Worm (Caenorhabditis elegans) whole organism, L3 larva: ENCODE data around the gene ceh-93.

Source experiments
- R02D3.7 ChIP-seq: fragments of 150-350 bp; optimal IDR thresholded peaks from 2 replicates; lab custom pipeline; 2014; ENCODE audit warnings: missing biosample characterization, missing genetic modification characterization
- ceh-16 ChIP-seq: sonication (generic microtip); optimal IDR thresholded peaks from 2 replicates; lab custom pipeline; 2017; ENCODE audit warnings: missing biosample characterization, missing genetic modification characterization
- ceh-28 ChIP-seq: fragments of 150-350 bp; optimal IDR thresholded peaks from 2 replicates; lab custom pipeline; 2014; ENCODE audit warnings: missing biosample characterization, missing genetic modification reagents, missing genetic modification characterization
- ceh-82 ChIP-seq: fragments of 150-350 bp; optimal IDR thresholded peaks from 2 replicates; lab custom pipeline; 2014; ENCODE audit warnings: missing biosample characterization, missing genetic modification characterization
- ceh-9 ChIP-seq: sonication (generic microtip); optimal IDR thresholded peaks from 2 replicates; lab custom pipeline; 2018; ENCODE audit warnings: missing biosample characterization, missing genetic modification characterization
- egl-27 ChIP-seq: sonication (generic microtip); optimal IDR thresholded peaks from 4 replicates; lab custom pipeline; 2017; ENCODE audit warnings: missing biosample characterization, missing genetic modification reagents, missing genetic modification characterization
- egl-5 ChIP-seq: fragments of 150-350 bp; optimal IDR thresholded peaks from 2 replicates; lab custom pipeline; 2017; ENCODE audit warnings: missing biosample characterization, missing genetic modification reagents, missing genetic modification characterization, inconsistent platforms
- elt-2 ChIP-seq: sonication (generic microtip); optimal IDR thresholded peaks from 2 replicates; lab custom pipeline; 2016; ENCODE audit warnings: missing genetic modification reagents, mild to moderate bottlenecking, missing genetic modification characterization, missing compliant biosample characterization
- elt-3 ChIP-seq, 3 experiments: fragments of 150-350 bp in 1 of 3; sonication (generic microtip) in 2 of 3; optimal IDR thresholded peaks; 2 replicates in 2 of 3; 4 replicates in 1 of 3; lab custom pipeline; 2014 to 2017; ENCODE audit warnings: missing biosample characterization in 3 of 3, missing genetic modification characterization in 3 of 3
- eor-1 ChIP-seq, 2 experiments: fragments of 150-350 bp; optimal IDR thresholded peaks; 2 replicates each; lab custom pipeline; 2014 to 2018; ENCODE audit warnings: missing biosample characterization in 2 of 2, missing genetic modification characterization in 2 of 2
- fos-1 ChIP-seq: fragments of 150-350 bp; optimal IDR thresholded peaks from 2 replicates; lab custom pipeline; 2014; ENCODE audit warnings: missing biosample characterization, missing genetic modification characterization
- hmg-11 ChIP-seq: sonication (generic microtip); optimal IDR thresholded peaks from 2 replicates; lab custom pipeline; 2016; ENCODE audit warnings: missing genetic modification characterization, missing compliant biosample characterization
- jun-1 ChIP-seq: fragments of 150-350 bp; optimal IDR thresholded peaks from 2 replicates; lab custom pipeline; 2014; ENCODE audit warnings: missing biosample characterization, missing genetic modification reagents, missing genetic modification characterization
- lin-15B ChIP-seq: fragments of 150-350 bp; optimal IDR thresholded peaks from 2 replicates; lab custom pipeline; 2014; ENCODE audit warnings: missing biosample characterization, missing genetic modification characterization
- lin-39 ChIP-seq: fragments of 150-350 bp; optimal IDR thresholded peaks from 2 replicates; lab custom pipeline; 2018; ENCODE audit warnings: missing biosample characterization, missing genetic modification reagents, missing genetic modification characterization
- mdl-1 ChIP-seq: fragments of 150-350 bp; optimal IDR thresholded peaks from 2 replicates; lab custom pipeline; 2014; ENCODE audit warnings: missing biosample characterization, missing genetic modification characterization
- mml-1 ChIP-seq: fragments of 150-350 bp; sonication (generic microtip); optimal IDR thresholded peaks from 3 replicates; lab custom pipeline; 2014; ENCODE audit warnings: missing biosample characterization, missing genetic modification characterization
- nfya-1 ChIP-seq: sonication (generic microtip); optimal IDR thresholded peaks from 2 replicates; lab custom pipeline; 2017; ENCODE audit warnings: missing genetic modification characterization, mild to moderate bottlenecking, missing compliant biosample characterization, antibody characterized with exemption, moderate library complexity; ENCODE audit not compliant: insufficient read depth
- nhr-11 ChIP-seq: fragments of 150-350 bp; optimal IDR thresholded peaks from 2 replicates; lab custom pipeline; 2014; ENCODE audit warnings: missing biosample characterization, missing genetic modification characterization
- nhr-23 ChIP-seq: fragments of 150-350 bp; optimal IDR thresholded peaks from 2 replicates; lab custom pipeline; 2014; ENCODE audit warnings: missing biosample characterization, missing genetic modification reagents, missing genetic modification characterization
- nhr-237 ChIP-seq: fragments of 150-350 bp; optimal IDR thresholded peaks from 2 replicates; lab custom pipeline; 2014; ENCODE audit warnings: missing biosample characterization, missing genetic modification characterization
- nhr-25 ChIP-seq: sonication (generic microtip); optimal IDR thresholded peaks from 2 replicates; lab custom pipeline; 2017; ENCODE audit warnings: missing biosample characterization, missing genetic modification characterization
- nhr-28 ChIP-seq: fragments of 150-350 bp; optimal IDR thresholded peaks from 2 replicates; lab custom pipeline; 2014; ENCODE audit warnings: missing biosample characterization, missing genetic modification characterization
- nhr-43 ChIP-seq: sonication (generic microtip); optimal IDR thresholded peaks from 2 replicates; lab custom pipeline; 2016; ENCODE audit warnings: mild to moderate bottlenecking, missing genetic modification characterization, missing compliant biosample characterization; ENCODE audit not compliant: poor library complexity, severe bottlenecking
- nhr-67 ChIP-seq: fragments of 150-350 bp; optimal IDR thresholded peaks from 2 replicates; lab custom pipeline; 2014; ENCODE audit warnings: missing biosample characterization, missing genetic modification characterization
- nhr-76 ChIP-seq: fragments of 150-350 bp; sonication (generic microtip); optimal IDR thresholded peaks from 5 replicates; lab custom pipeline; 2014; ENCODE audit warnings: missing biosample characterization, missing genetic modification characterization
- nhr-77 ChIP-seq: fragments of 150-350 bp; optimal IDR thresholded peaks from 2 replicates; lab custom pipeline; 2014; ENCODE audit warnings: missing biosample characterization, missing genetic modification characterization
- pha-4 ChIP-seq: fragments of 150-350 bp; optimal IDR thresholded peaks from 2 replicates; lab custom pipeline; 2014; ENCODE audit warnings: missing biosample characterization, missing genetic modification reagents, missing genetic modification characterization
- pqm-1 ChIP-seq: fragments of 150-350 bp; optimal IDR thresholded peaks from 2 replicates; lab custom pipeline; 2017; ENCODE audit warnings: missing biosample characterization, missing genetic modification characterization, inconsistent platforms
- sea-2 ChIP-seq: fragments of 150-350 bp; sonication (generic microtip); optimal IDR thresholded peaks from 4 replicates; lab custom pipeline; 2014; ENCODE audit warnings: missing biosample characterization, missing genetic modification reagents, missing genetic modification characterization
- skn-1 ChIP-seq: fragments of 150-350 bp; optimal IDR thresholded peaks from 2 replicates; lab custom pipeline; 2014; ENCODE audit warnings: missing biosample characterization, missing genetic modification characterization
- snpc-4 ChIP-seq: fragments of 150-350 bp; optimal IDR thresholded peaks from 2 replicates; lab custom pipeline; 2014; ENCODE audit warnings: missing biosample characterization, missing genetic modification characterization
- unc-39 ChIP-seq: sonication (generic microtip); optimal IDR thresholded peaks from 4 replicates; lab custom pipeline; 2017; ENCODE audit warnings: missing biosample characterization, missing genetic modification characterization
- unc-62 ChIP-seq: fragments of 150-350 bp; sonication (generic microtip); optimal IDR thresholded peaks from 4 replicates; lab custom pipeline; 2014; ENCODE audit warnings: missing biosample characterization, missing genetic modification reagents, missing genetic modification characterization
- zag-1 ChIP-seq: fragments of 150-350 bp; optimal IDR thresholded peaks from 2 replicates; lab custom pipeline; 2014; ENCODE audit warnings: missing biosample characterization, missing genetic modification characterization
- ztf-11 ChIP-seq: fragments of 150-350 bp; optimal IDR thresholded peaks from 2 replicates; lab custom pipeline; 2014; ENCODE audit warnings: missing biosample characterization, missing genetic modification characterization
- ztf-4 ChIP-seq: fragments of 150-350 bp; optimal IDR thresholded peaks from 2 replicates; lab custom pipeline; 2014; ENCODE audit warnings: missing biosample characterization, missing genetic modification characterization

Gene ceh-93

DNA sequence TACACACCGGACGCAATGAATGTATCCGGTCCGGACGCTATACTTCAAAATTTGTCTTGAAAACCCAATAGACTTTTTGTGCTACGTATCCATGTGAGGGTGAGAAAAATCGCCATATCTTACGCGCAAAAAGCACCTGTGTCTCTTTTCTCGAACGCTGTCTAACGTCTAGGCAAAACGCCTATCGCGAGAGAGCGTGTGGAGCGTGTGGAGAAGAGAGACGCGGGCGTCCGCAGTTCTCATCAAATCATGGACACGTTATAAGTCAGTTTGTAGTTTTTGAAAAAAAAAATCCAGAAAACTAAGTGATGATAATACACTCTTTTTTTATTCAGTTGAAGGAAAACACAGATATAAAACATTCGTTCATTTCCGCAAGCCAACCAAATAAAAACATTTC is 7.6 kb downstream of the ceh-93 start:
- TF ChIP-seq unc-62 (GFP tag; lab: Kevin White, UChicago) (no peak), pha-4 (tag; lab: Kevin White, UChicago) (peak; percentile 3), lin-15B (tag; lab: Kevin White, UChicago) (peak; percentile 1), mml-1 (no peak), hmg-11 (tag; lab: Kevin White, UChicago) (peak; percentile 56), ztf-4 (tag; lab: Kevin White, UChicago) (no peak)

DNA sequence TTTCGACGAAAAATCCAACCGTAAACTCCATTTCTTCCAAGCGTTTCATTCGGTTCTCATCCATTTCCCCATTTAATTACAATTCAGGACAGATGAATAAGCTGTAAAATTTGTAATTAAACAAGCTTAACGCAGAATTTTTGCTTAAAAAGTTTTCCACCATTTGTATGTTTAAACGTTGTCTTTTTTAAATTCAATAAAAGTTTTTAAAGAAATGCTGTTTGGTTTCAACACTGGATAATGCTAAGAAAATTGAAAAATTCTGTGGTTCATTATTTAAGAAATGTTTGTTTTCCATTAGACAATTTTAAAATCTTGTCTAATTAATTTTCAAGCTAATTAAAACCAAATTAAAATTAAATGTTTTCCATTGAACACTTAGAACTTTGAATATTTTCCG is 8.1 kb downstream of the ceh-93 start, which contains the start of gene R04A9.3:
R04A9.3 (minus strand) TSS at position 101 of the 400 bp plus-strand sequence.
- TF ChIP-seq mdl-1 (tag; lab: Kevin White, UChicago) (no peak), R02D3.7 (no peak), snpc-4 (tag; lab: Kevin White, UChicago) (no peak)

DNA sequence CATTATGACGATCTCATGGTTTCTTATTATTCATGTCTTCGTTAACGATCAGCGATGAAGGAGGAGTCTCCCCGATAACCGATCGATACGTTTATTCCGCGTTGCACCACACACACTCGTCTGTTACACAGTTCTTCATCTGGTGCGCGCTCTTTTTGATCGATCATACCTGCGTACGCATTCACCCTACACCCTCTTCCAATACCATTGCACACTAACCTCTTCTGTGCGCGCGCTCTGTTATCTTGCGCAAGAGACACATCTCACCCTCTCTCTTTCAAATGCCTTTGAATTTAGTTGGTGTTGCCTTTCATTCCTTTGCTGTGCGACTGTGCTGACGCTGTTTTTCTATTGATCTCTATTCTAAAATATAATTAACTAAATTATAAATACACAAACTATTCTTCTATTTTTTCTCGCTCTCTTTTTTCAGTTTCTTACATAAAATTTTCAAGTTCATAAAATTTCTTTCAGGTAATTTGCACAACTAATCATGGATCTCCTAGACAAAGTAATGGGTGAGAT is 16.8 kb downstream of the ceh-93 start, which contains the start of gene nrde-3:
nrde-3 (plus strand) TSS at position 475 of the 525 bp plus-strand sequence.
- TF ChIP-seq ceh-16 (no peak), elt-2 (tag; lab: Kevin White, UChicago) (no peak), lin-39 (tag; lab: Kevin White, UChicago) (no peak), lin-15B (tag; lab: Kevin White, UChicago) (no peak)
- TF ChIP-seq, all 47 proteins: peak for 0

ce11 chrX:369923-370322 is 18.7 kb downstream of the ceh-93 start:
- TF ChIP-seq ceh-9 (tag; lab: Kevin White, UChicago) (no peak), nfya-1 (tag; lab: Kevin White, UChicago) (no peak), hmg-11 (tag; lab: Kevin White, UChicago) (peak; percentile 55), nhr-76 (no peak), fos-1 (tag; lab: Kevin White, UChicago) (no peak)

DNA sequence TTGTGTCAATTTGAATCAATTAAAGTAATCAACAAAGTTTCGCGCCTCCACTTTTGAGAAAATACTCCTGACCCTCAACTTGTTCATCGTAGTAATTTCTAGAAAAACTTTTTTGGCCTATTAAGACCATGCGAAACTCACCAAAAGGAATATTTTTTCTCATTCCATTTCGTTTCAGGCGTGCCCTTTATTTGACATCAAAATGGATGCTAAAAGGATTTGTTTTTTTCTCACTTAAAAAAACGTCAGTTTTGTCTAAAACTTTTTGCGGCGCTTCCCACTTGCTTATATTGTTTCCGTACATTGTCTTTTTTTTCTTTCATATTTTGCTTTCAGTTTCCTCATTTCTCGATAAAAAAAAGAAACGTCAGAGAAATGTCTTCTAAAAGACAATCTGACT is 28.1 kb downstream of the ceh-93 start, which contains the start of gene C04E7.5:
C04E7.5 (plus strand) TSS at position 301 of the 400 bp plus-strand sequence.
- TF ChIP-seq nhr-11 (tag; lab: Kevin White, UChicago) (no peak), sea-2 (GFP tag; lab: Kevin White, UChicago) (no peak), egl-5 (tag; lab: Kevin White, UChicago) (no peak), ceh-82 (tag; lab: Kevin White, UChicago) (no peak)

ce11 chrX:357792-358191 is 30.8 kb downstream of the ceh-93 start, which contains the start of gene C04E7.1:
Gene C04E7.1 (plus strand): TSS chrX:358092.
- no peak for TF ChIP-seq lin-15B (tag; lab: Kevin White, UChicago)
- no peak for TF ChIP-seq zag-1 (tag; lab: Kevin White, UChicago)
- no peak for TF ChIP-seq egl-5 (tag; lab: Kevin White, UChicago)
- no peak for TF ChIP-seq nhr-77
- no peak for TF ChIP-seq jun-1
- TF ChIP-seq nhr-23: no peak
- TF ChIP-seq lin-39 (tag; lab: Kevin White, UChicago): no peak
- TF ChIP-seq nhr-43 (tag; lab: Kevin White, UChicago): no peak
- no peak for TF ChIP-seq unc-39
- no peak for TF ChIP-seq ceh-28 (tag; lab: Kevin White, UChicago)
- TF ChIP-seq ztf-11 (tag; lab: Kevin White, UChicago): no peak

- TF ChIP-seq snpc-4 (tag; lab: Kevin White, UChicago) (peak; percentile 36), lin-15B (tag; lab: Kevin White, UChicago) (peak; percentile 53), unc-62 (GFP tag; lab: Kevin White, UChicago) (peak; percentile 26), nhr-11 (tag; lab: Kevin White, UChicago) (peak; percentile 28), ceh-82 (tag; lab: Kevin White, UChicago) (peak; percentile 67), pqm-1 (tag; lab: Kevin White, UChicago) (peak; percentile 50), egl-5 (tag; lab: Kevin White, UChicago) (peak; percentile 71), nhr-23 (peak; percentile 67), jun-1 (peak; percentile 69), ceh-28 (tag; lab: Kevin White, UChicago) (peak; percentile 20), fos-1 (tag; lab: Kevin White, UChicago) (no peak), elt-3 (tag; optimal IDR thresholded peaks at IDR 0.05; lab: Kevin White, UChicago) (no peak), elt-2 (tag; lab: Kevin White, UChicago) (peak; percentile 61), eor-1 (tag; optimal IDR thresholded peaks at IDR 0.05; lab: Kevin White, UChicago) (no peak), mdl-1 (tag; lab: Kevin White, UChicago) (peak; percentile 52), nhr-67 (tag; lab: Kevin White, UChicago) (no peak), unc-39 (no peak), nhr-28 (tag; lab: Kevin White, UChicago) (peak; percentile 64), pha-4 (tag; lab: Kevin White, UChicago) (peak; percentile 84), nhr-76 (no peak), nhr-237 (tag; lab: Kevin White, UChicago) (no peak), ceh-16 (peak; percentile 39), skn-1 (tag; lab: Kevin White, UChicago) (peak; percentile 85), nhr-25 (tag; lab: Kevin White, UChicago) (peak; percentile 71), mml-1 (no peak), egl-27 (peak; percentile 42)
Measured at ce11 chrX:353134-353669, 35.4 kb downstream of the ceh-93 start, which contains the start of gene sor-3. Gene sor-3 (plus strand): TSS chrX:353619.
